Worm (Caenorhabditis elegans) whole organism, late embryonic: Measurements from ENCODE around the gene alkb-8.

ENCODE experiments used
- C08G9.2 ChIP-seq: sonication (generic microtip); optimal IDR thresholded peaks from 2 replicates; lab custom pipeline; 2016; ENCODE audit warnings: mild to moderate bottlenecking, missing genetic modification characterization, moderate library complexity, missing compliant biosample characterization
- K02D7.2 ChIP-seq: sonication (generic microtip); optimal IDR thresholded peaks from 2 replicates; lab custom pipeline; 2017; ENCODE audit warnings: mild to moderate bottlenecking, missing genetic modification characterization, missing compliant biosample characterization
- T23F11.4 ChIP-seq: fragments of 200-800 bp; sonication (Bioruptor generic); optimal IDR thresholded peaks from 2 replicates; lab custom pipeline; 2018; ENCODE audit warnings: mild to moderate bottlenecking, missing genetic modification characterization, missing compliant biosample characterization
- ceh-18 ChIP-seq: sonication (generic microtip); optimal IDR thresholded peaks from 2 replicates; lab custom pipeline; 2016; ENCODE audit warnings: missing genetic modification characterization, missing compliant biosample characterization
- ceh-19 ChIP-seq: fragments of 200-800 bp; sonication (Bioruptor generic); optimal IDR thresholded peaks from 2 replicates; lab custom pipeline; 2018; ENCODE audit warnings: mild to moderate bottlenecking, missing genetic modification characterization, missing compliant biosample characterization
- ceh-2 ChIP-seq: sonication (generic microtip); optimal IDR thresholded peaks from 2 replicates; lab custom pipeline; 2016; ENCODE audit warnings: missing genotype, missing genetic modification characterization, missing compliant biosample characterization
- ceh-31 ChIP-seq: sonication (generic microtip); optimal IDR thresholded peaks from 2 replicates; lab custom pipeline; 2016; ENCODE audit warnings: missing genetic modification characterization, missing compliant biosample characterization
- ceh-34 ChIP-seq: sonication (generic microtip); optimal IDR thresholded peaks from 2 replicates; lab custom pipeline; 2016; ENCODE audit warnings: mild to moderate bottlenecking, missing genetic modification characterization, missing compliant biosample characterization
- dmd-4 ChIP-seq: sonication (generic microtip); optimal IDR thresholded peaks from 2 replicates; lab custom pipeline; 2016; ENCODE audit warnings: borderline replicate concordance, missing genetic modification characterization, missing compliant biosample characterization
- elt-2 ChIP-seq: sonication (generic microtip); optimal IDR thresholded peaks from 2 replicates; lab custom pipeline; 2016; ENCODE audit warnings: missing genetic modification reagents, missing genetic modification characterization, missing compliant biosample characterization
- elt-4 ChIP-seq: sonication (generic microtip); optimal IDR thresholded peaks from 2 replicates; lab custom pipeline; 2016; ENCODE audit warnings: missing genetic modification characterization, missing compliant biosample characterization
- ets-4 ChIP-seq: sonication (generic microtip); optimal IDR thresholded peaks from 2 replicates; lab custom pipeline; 2016; ENCODE audit warnings: missing genetic modification characterization, missing compliant biosample characterization
- fkh-6 ChIP-seq: sonication (generic microtip); optimal IDR thresholded peaks from 2 replicates; lab custom pipeline; 2016; ENCODE audit warnings: missing genetic modification characterization, missing compliant biosample characterization
- hlh-8 ChIP-seq: sonication (generic microtip); optimal IDR thresholded peaks from 2 replicates; lab custom pipeline; 2016; ENCODE audit warnings: missing genotype, missing genetic modification characterization, missing compliant biosample characterization
- lim-6 ChIP-seq: sonication (generic microtip); optimal IDR thresholded peaks from 2 replicates; lab custom pipeline; 2016; ENCODE audit warnings: missing genetic modification characterization, missing compliant biosample characterization
- lin-11 ChIP-seq: fragments of 200-800 bp; sonication (Bioruptor generic); optimal IDR thresholded peaks from 2 replicates; lab custom pipeline; 2018; ENCODE audit warnings: mild to moderate bottlenecking, missing genetic modification characterization, missing compliant biosample characterization
- madf-2 ChIP-seq: sonication (generic microtip); optimal IDR thresholded peaks from 2 replicates; lab custom pipeline; 2017; ENCODE audit warnings: missing genetic modification characterization, missing compliant biosample characterization
- nhr-232 ChIP-seq: sonication (generic microtip); optimal IDR thresholded peaks from 2 replicates; lab custom pipeline; 2016; ENCODE audit warnings: missing genetic modification characterization, missing compliant biosample characterization
- pag-3 ChIP-seq: sonication (generic microtip); optimal IDR thresholded peaks from 2 replicates; lab custom pipeline; 2016; ENCODE audit warnings: missing compliant biosample characterization, missing genetic modification characterization, borderline replicate concordance
- pat-9 ChIP-seq: fragments of 200-800 bp; sonication (Bioruptor generic); optimal IDR thresholded peaks from 2 replicates; lab custom pipeline; 2018; ENCODE audit warnings: mild to moderate bottlenecking, missing genetic modification characterization, moderate library complexity, missing compliant biosample characterization
- pax-1 ChIP-seq: fragments of 150-350 bp; optimal IDR thresholded peaks from 2 replicates; lab custom pipeline; 2014; ENCODE audit warnings: missing biosample characterization, missing genetic modification characterization
- pha-2 ChIP-seq: sonication (generic microtip); optimal IDR thresholded peaks from 2 replicates; lab custom pipeline; 2017; ENCODE audit warnings: mild to moderate bottlenecking, missing genetic modification characterization, missing compliant biosample characterization
- pha-4 ChIP-seq: fragments of 150-350 bp; optimal IDR thresholded peaks from 2 replicates; lab custom pipeline; 2018; ENCODE audit warnings: missing biosample characterization, missing genetic modification reagents, missing genetic modification characterization
- pqm-1 ChIP-seq: sonication (generic microtip); optimal IDR thresholded peaks from 2 replicates; lab custom pipeline; 2016; ENCODE audit warnings: missing genetic modification characterization, missing compliant biosample characterization
- rnt-1 ChIP-seq: sonication (generic microtip); optimal IDR thresholded peaks from 2 replicates; lab custom pipeline; 2016; ENCODE audit warnings: missing genetic modification characterization, missing compliant biosample characterization
- sox-2 ChIP-seq: fragments of 200-800 bp; sonication (Bioruptor generic); IDR thresholded peaks from 2 replicates; pipeline ENCODE4 v1.3.6; 2022; ENCODE audit warnings: missing genetic modification reagents, missing genetic modification characterization, missing compliant biosample characterization
- syd-9 ChIP-seq: sonication (generic microtip); optimal IDR thresholded peaks from 2 replicates; lab custom pipeline; 2016; ENCODE audit warnings: mild to moderate bottlenecking, missing genetic modification characterization, moderate library complexity, missing compliant biosample characterization
- tbx-7 ChIP-seq: sonication (generic microtip); optimal IDR thresholded peaks from 2 replicates; lab custom pipeline; 2016; ENCODE audit warnings: missing genotype, missing genetic modification characterization, missing compliant biosample characterization
- ttx-3 ChIP-seq: sonication (generic microtip); optimal IDR thresholded peaks from 2 replicates; lab custom pipeline; 2016; ENCODE audit warnings: missing genetic modification reagents, missing genetic modification characterization, missing compliant biosample characterization
- unc-42 ChIP-seq: sonication (generic microtip); optimal IDR thresholded peaks from 2 replicates; lab custom pipeline; 2016; ENCODE audit warnings: missing genotype, missing genetic modification characterization, missing compliant biosample characterization
- unc-86 ChIP-seq: sonication (generic microtip); optimal IDR thresholded peaks from 2 replicates; lab custom pipeline; 2016; ENCODE audit warnings: missing genetic modification characterization, missing compliant biosample characterization
- zip-5 ChIP-seq: sonication (generic microtip); optimal IDR thresholded peaks from 2 replicates; lab custom pipeline; 2016; ENCODE audit warnings: missing genetic modification characterization, missing compliant biosample characterization

The alkb-8 gene

DNA sequence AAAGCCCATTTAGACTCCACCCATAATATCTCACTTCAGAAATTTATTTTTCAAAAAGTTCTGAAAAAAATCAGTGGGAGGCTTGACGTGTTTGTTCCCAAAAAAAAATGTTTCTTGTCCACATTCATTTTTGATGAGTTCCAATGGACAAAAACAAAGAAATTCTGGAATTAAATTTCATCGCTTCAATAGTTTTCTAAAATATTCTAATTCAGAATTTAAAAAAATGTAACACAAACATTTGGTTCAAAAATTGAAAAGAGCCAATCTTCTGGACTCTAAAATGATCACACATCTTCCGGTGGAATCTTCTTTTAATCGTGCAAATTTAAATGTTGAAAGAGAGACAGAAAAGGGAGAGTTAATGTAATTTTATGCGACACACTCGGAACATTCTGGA lies 16.6 kb upstream of the alkb-8 start:
- no peak for TF ChIP-seq madf-2 (tag; lab: Kevin White, UChicago)
- no peak for TF ChIP-seq unc-86
- TF ChIP-seq ceh-18 (tag; lab: Kevin White, UChicago), result no peak
- no peak for TF ChIP-seq pax-1
- TF ChIP-seq unc-42 (tag; lab: Kevin White, UChicago), result peak; percentile 6
- TF ChIP-seq, all 69 proteins: peak for 1

DNA sequence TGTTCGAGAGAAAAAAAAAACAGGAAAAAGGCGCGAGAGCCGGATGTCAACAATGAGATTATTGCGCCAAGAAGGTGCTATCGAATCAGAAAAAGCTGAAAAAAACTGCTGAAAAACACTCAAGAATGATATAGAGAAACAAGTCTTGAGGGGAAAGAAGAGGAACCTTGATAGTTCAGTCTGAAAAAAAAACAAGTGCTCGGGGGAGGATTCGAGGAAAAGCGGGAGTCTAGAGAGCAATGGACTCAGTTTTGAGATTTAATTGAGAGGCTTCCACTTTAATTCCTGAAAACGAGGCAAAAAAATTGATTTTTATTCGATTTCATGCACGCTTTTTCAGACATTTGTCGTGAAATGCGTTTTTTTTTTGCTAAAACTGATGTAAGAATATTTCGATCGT lies 14.6 kb upstream of the alkb-8 start, which contains the start of gene npr-15:
npr-15 (minus strand) TSS at position 101 of the 400 bp plus-strand sequence.
- TF ChIP-seq hlh-8 (tag; lab: Kevin White, UChicago), result no peak
- no peak for TF ChIP-seq pqm-1 (tag; lab: Kevin White, UChicago)
- no peak for TF ChIP-seq syd-9

DNA sequence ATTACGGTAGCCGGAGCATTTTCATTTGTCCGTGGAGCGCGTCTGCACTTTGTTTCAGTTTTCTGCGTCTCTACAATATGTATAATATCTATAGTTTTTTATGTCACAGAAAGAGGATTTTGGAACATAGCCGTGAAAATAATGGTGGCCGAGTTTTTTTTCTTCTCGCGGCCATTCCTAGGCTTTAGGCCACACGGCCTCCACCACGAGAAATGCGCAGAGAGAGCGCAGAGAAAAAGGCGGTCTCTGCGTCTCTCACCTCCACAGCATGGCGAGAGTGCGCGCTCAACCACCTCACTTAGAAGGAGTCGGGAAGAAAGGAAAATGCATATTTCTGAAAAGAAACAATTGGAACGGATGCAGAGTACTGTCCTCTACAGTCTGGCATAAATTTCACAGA lies 13.7 kb upstream of the alkb-8 start:
- TF ChIP-seq ceh-2 (tag; lab: Kevin White, UChicago), result peak; percentile 22
- peak; percentile 5 for TF ChIP-seq ets-4
- 0 out of 2 replicates have a peak, but pooled peaks have one; percentile 19 for TF ChIP-seq sox-2 (GFP tag; lab: Robert Waterston, UW)
- TF ChIP-seq ceh-31 (tag; lab: Kevin White, UChicago), result peak; percentile 44
- TF ChIP-seq C08G9.2 (tag; lab: Kevin White, UChicago), result peak; percentile 21

DNA sequence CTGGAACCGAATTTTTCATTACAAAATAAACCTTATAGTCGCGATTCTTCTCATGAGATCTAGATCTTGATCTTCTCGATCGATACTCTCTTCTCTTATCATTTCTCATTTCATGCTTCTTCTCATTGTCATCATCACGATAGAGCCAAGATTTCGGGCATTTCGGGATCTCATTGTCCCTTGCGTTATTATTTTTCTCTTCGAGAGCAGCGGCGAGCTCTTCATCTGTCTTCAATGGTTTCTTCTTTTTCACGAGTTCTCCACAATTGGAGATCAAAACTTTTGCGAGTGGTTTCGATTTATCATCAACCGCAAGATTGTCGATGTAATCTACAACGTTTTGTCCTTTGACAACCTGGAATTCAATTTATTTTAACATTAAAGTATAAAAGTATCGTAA lies 10.8 kb upstream of the alkb-8 start:
- TF ChIP-seq ceh-34 (tag; lab: Kevin White, UChicago), result no peak
- TF ChIP-seq elt-4 (tag; lab: Kevin White, UChicago), result no peak
- TF ChIP-seq pax-1, result no peak
- no peak for TF ChIP-seq pha-2
- no peak for TF ChIP-seq rnt-1 (tag; lab: Kevin White, UChicago)
- no peak for TF ChIP-seq fkh-6 (tag; lab: Kevin White, UChicago)
- no peak for TF ChIP-seq elt-2 (tag; lab: Kevin White, UChicago)
- no peak for TF ChIP-seq unc-86
- TF ChIP-seq lim-6 (tag; lab: Kevin White, UChicago), result no peak
- TF ChIP-seq unc-42 (tag; lab: Kevin White, UChicago), result no peak
- no peak for TF ChIP-seq C08G9.2 (tag; lab: Kevin White, UChicago)
- no peak for TF ChIP-seq nhr-232 (tag; lab: Kevin White, UChicago)
- no peak for TF ChIP-seq pag-3 (tag; lab: Kevin White, UChicago)

DNA sequence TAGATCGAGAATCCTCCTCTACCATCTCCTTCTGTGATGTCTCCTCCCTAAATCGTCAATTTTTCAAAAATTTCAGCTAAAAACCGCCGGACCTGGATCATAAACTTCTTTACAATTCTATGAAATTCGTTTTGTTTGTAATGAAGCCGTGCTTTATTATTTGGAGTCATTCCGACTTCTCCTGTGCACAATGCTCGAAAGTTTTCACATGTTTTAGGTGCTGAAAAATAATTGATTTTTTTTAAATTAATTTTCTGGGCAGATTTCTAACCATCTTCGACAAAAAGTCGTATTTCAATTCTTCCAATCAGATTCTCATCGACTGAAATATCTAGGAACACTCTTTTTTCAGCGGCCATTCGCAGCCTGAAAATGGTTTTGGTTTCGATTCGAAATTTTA lies 9.9 kb upstream of the alkb-8 start, which contains the start of gene cyn-9:
cyn-9 (minus strand) TSS at position 366 of the 400 bp plus-strand sequence.
- TF ChIP-seq pha-4 (tag; lab: Kevin White, UChicago) (no peak), syd-9 (no peak), K02D7.2 (tag; lab: Kevin White, UChicago) (no peak), lin-11 (tag; lab: Kevin White, UChicago) (no peak), zip-5 (tag; lab: Kevin White, UChicago) (no peak), ttx-3 (tag; lab: Kevin White, UChicago) (no peak), pat-9 (tag; lab: Kevin White, UChicago) (no peak), hlh-8 (tag; lab: Kevin White, UChicago) (no peak), ceh-19 (GFP tag; lab: Kevin White, UChicago) (no peak), tbx-7 (no peak), ceh-2 (tag; lab: Kevin White, UChicago) (no peak), ceh-31 (tag; lab: Kevin White, UChicago) (no peak), dmd-4 (tag; lab: Kevin White, UChicago) (no peak), lim-6 (tag; lab: Kevin White, UChicago) (no peak), T23F11.4 (GFP tag; lab: Kevin White, UChicago) (no peak), pha-2 (no peak)
